Fruit fly (Drosophila melanogaster): ENCODE results near the gene AOX3.

The AOX3 gene

DNA sequence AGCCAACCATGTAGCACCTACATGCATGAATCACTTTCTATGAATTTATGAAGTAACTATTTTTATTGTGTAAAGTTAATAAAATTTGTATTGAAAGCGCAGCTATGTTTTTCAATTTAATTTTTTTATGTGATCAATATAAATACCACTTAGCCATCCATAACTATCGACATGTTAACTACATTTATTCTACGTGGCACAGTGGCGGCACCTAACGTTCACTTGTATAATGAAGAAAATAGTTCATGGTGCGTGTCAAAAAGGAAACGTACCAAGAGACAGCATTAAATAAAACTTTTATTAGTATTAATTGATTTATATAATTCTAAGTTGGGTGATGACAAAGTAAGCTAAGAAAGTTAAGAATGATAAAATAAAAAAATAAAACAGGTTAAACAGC lies 54.8 kb downstream of the AOX3 start (continued):
- no peak for TF ChIP-seq CG11398 (GFP tag; optimal IDR thresholded peaks at IDR 0.05)
- TF ChIP-seq ap (GFP tag; IDR thresholded peaks at IDR 0.05) = no peak
- TF ChIP-seq CG14965 (GFP tag; optimal IDR thresholded peaks at IDR 0.05; ENCODE audit: borderline replicate concordance) = no peak
- TF ChIP-seq HmgZ (tag; optimal IDR thresholded peaks at IDR 0.05) = peak; percentile 2
- no peak for TF ChIP-seq CG2875 (GFP tag; optimal IDR thresholded peaks at IDR 0.05)
- no peak for TF ChIP-seq CG2116 (GFP tag; optimal IDR thresholded peaks at IDR 0.05)
- TF ChIP-seq Chrac-16 (GFP tag; optimal IDR thresholded peaks at IDR 0.05) = no peak
- TF ChIP-seq CG30403 (GFP tag; optimal IDR thresholded peaks at IDR 0.05) = no peak
- TF ChIP-seq CG4360 (GFP tag; IDR thresholded peaks at IDR 0.05) = no peak
- TF ChIP-seq CG11504 (tag; optimal IDR thresholded peaks at IDR 0.05) = no peak
- TF ChIP-seq Dip2 (GFP tag; IDR thresholded peaks at IDR 0.05) = peak; percentile 91
- TF ChIP-seq crc (GFP tag; optimal IDR thresholded peaks at IDR 0.05) = no peak
- no peak for TF ChIP-seq stc (GFP tag; IDR thresholded peaks at IDR 0.05)
- TF ChIP-seq Neu2 (GFP tag; optimal IDR thresholded peaks at IDR 0.05; ENCODE audit: borderline replicate concordance) = no peak
- TF ChIP-seq CG31224 (GFP tag; IDR thresholded peaks at IDR 0.05) = no peak
- TF ChIP-seq CG15601 (tag; optimal IDR thresholded peaks at IDR 0.05) = no peak
- TF ChIP-seq pfk (GFP tag; optimal IDR thresholded peaks at IDR 0.05) = no peak
- TF ChIP-seq Xbp1 (GFP tag; optimal IDR thresholded peaks at IDR 0.05) = peak; percentile 16
- TF ChIP-seq bbx (GFP tag; IDR thresholded peaks at IDR 0.05; ENCODE audit: partially characterized antibody) = 0 out of 2 replicates have a peak, but pooled peaks have one; percentile 15
- no peak for TF ChIP-seq Ets65A (GFP tag)
- TF ChIP-seq CG17912 (GFP tag; optimal IDR thresholded peaks at IDR 0.05) = no peak
- TF ChIP-seq Bgb (GFP tag; IDR thresholded peaks at IDR 0.05; ENCODE audit: partially characterized antibody) = peak; percentile 69
- no peak for TF ChIP-seq Sox102F (GFP tag; optimal IDR thresholded peaks at IDR 0.05)
- TF ChIP-seq CG18011 (GFP tag; optimal IDR thresholded peaks at IDR 0.05) = no peak
- TF ChIP-seq ssp (GFP tag; IDR thresholded peaks at IDR 0.05) = no peak
- no peak for TF ChIP-seq odd (GFP tag; optimal IDR thresholded peaks at IDR 0.05)
- no peak for TF ChIP-seq Rx (GFP tag; IDR thresholded peaks at IDR 0.05)
- no peak for TF ChIP-seq C15 (GFP tag; IDR thresholded peaks at IDR 0.05)
- peak; percentile 12 for TF ChIP-seq Hsf (GFP tag; optimal IDR thresholded peaks at IDR 0.05)
- TF ChIP-seq chif (GFP tag; optimal IDR thresholded peaks at IDR 0.05) = no peak
- no peak for TF ChIP-seq row (GFP tag; IDR thresholded peaks at IDR 0.05)
- peak; percentile 64; the same call in 1 of the 2 replicates for TF ChIP-seq amos (GFP tag; IDR thresholded peaks at IDR 0.05; ENCODE audit: partially characterized antibody)
- TF ChIP-seq CG2199 (GFP tag; IDR thresholded peaks at IDR 0.05) = peak; percentile 90
- TF ChIP-seq CG14710 (tag; optimal IDR thresholded peaks at IDR 0.05) = peak; percentile 11
- TF ChIP-seq CG2202 (tag; optimal IDR thresholded peaks at IDR 0.05) = no peak
- TF ChIP-seq Hmr (GFP tag; optimal IDR thresholded peaks at IDR 0.05) = no peak
- TF ChIP-seq Xrp1 (GFP tag; IDR thresholded peaks at IDR 0.05) = no peak
- TF ChIP-seq CG15696 (tag; optimal IDR thresholded peaks at IDR 0.05) = peak; percentile 0
- no peak for TF ChIP-seq Rfx (GFP tag; IDR thresholded peaks at IDR 0.05)
- TF ChIP-seq CG8388 (GFP tag; optimal IDR thresholded peaks at IDR 0.05) = no peak
- TF ChIP-seq CG10274 (GFP tag; optimal IDR thresholded peaks at IDR 0.05) = no peak
- no peak for TF ChIP-seq pb (GFP tag; optimal IDR thresholded peaks at IDR 0.05)
- no peak for TF ChIP-seq Mes4 (GFP tag; optimal IDR thresholded peaks at IDR 0.05)
- peak; percentile 32 for TF ChIP-seq Abd-B (GFP tag; optimal IDR thresholded peaks at IDR 0.05)
- TF ChIP-seq mam (GFP tag; optimal IDR thresholded peaks at IDR 0.05) = no peak
- TF ChIP-seq CG10366 (GFP tag; IDR thresholded peaks at IDR 0.05) = no peak
- TF ChIP-seq CG12219 (GFP tag; optimal IDR thresholded peaks at IDR 0.05) = no peak
- TF ChIP-seq zen (tag; optimal IDR thresholded peaks at IDR 0.05) = peak; percentile 16
- no peak for TF ChIP-seq Lhr (GFP tag; optimal IDR thresholded peaks at IDR 0.05)
- TF ChIP-seq esg (GFP tag; conservative IDR thresholded peaks at IDR 0.05) = no peak
- no peak for TF ChIP-seq fd102C (GFP tag; optimal IDR thresholded peaks at IDR 0.05)
